Worm (Caenorhabditis elegans) whole organism, L4 larva: Measurements from ENCODE around the gene glb-23.
A peak's percentile ranks its signal among the peaks of the same experiment; 100 is the strongest.
"Not testable (repeated sequence)": the region's sequence is repeated elsewhere in the genome, so short reads cannot be mapped to it uniquely, and the experiment has no call there.

Experiments used
- F49E8.2 ChIP-seq: sonication (generic microtip); optimal IDR thresholded peaks from 2 replicates; lab custom pipeline; 2016; ENCODE audit warnings: missing compliant biosample characterization, mild to moderate bottlenecking, missing genetic modification characterization, borderline replicate concordance
- Y48G9A.11 ChIP-seq: fragments of 200-800 bp; sonication (Bioruptor generic); IDR thresholded peaks from 2 replicates; pipeline ENCODE4 v1.3.6; 2022; ENCODE audit warnings: missing genetic modification reagents, missing genetic modification characterization, missing compliant biosample characterization
- ZK337.2 ChIP-seq: fragments of 200-800 bp; sonication (Bioruptor generic); IDR thresholded peaks from 2 replicates; pipeline ENCODE4 v1.3.6; 2022; ENCODE audit warnings: missing genetic modification reagents, missing genetic modification characterization, missing compliant biosample characterization
- aha-1 ChIP-seq: fragments of 150-350 bp; peaks from one replicate; lab custom pipeline; 2014; ENCODE audit warnings: missing biosample characterization, missing genetic modification characterization
- aly-2 ChIP-seq: sonication (generic microtip); optimal IDR thresholded peaks from 2 replicates; lab custom pipeline; 2018; ENCODE audit warnings: missing biosample characterization, missing genetic modification characterization
- ceh-32 ChIP-seq: sonication (generic microtip); optimal IDR thresholded peaks from 2 replicates; lab custom pipeline; 2016; ENCODE audit warnings: mild to moderate bottlenecking, missing genetic modification characterization, missing compliant biosample characterization; ENCODE audit not compliant: poor library complexity
- daf-16 ChIP-seq, 3 experiments: sonication (generic microtip); optimal IDR thresholded peaks; 2 replicates each; lab custom pipeline; 2016 to 2017; ENCODE audit warnings: missing genetic modification characterization in 3 of 3, missing genetic modification reagents in 3 of 3, mild to moderate bottlenecking in 2 of 3, missing compliant biosample characterization in 2 of 3, missing biosample characterization in 1 of 3, moderate library complexity in 1 of 3
- daf-8 ChIP-seq: fragments of 200-800 bp; sonication (Bioruptor generic); IDR thresholded peaks from 2 replicates; pipeline ENCODE4 v1.3.6; 2022; ENCODE audit warnings: missing genetic modification characterization, missing compliant biosample characterization
- dmd-6 ChIP-seq: fragments of 200-800 bp; sonication (Bioruptor generic); IDR thresholded peaks from 2 replicates; pipeline ENCODE4 v1.3.6; 2022; ENCODE audit warnings: missing genetic modification reagents, missing genetic modification characterization, missing compliant biosample characterization
- dve-1 ChIP-seq: sonication (generic microtip); optimal IDR thresholded peaks from 2 replicates; lab custom pipeline; 2017; ENCODE audit warnings: antibody characterized with exemption, mild to moderate bottlenecking, missing genetic modification characterization, missing compliant biosample characterization; ENCODE audit not compliant: insufficient read depth
- fkh-10 ChIP-seq: fragments of 150-350 bp; optimal IDR thresholded peaks from 2 replicates; lab custom pipeline; 2014; ENCODE audit warnings: missing biosample characterization, missing genetic modification reagents, missing genetic modification characterization
- hif-1 ChIP-seq, 2 experiments: sonication (generic microtip); optimal IDR thresholded peaks; 2 replicates each; lab custom pipeline; 2016 to 2017; ENCODE audit warnings: missing compliant biosample characterization in 2 of 2, missing genetic modification characterization in 2 of 2, missing genetic modification reagents in 2 of 2, missing genotype in 2 of 2, mild to moderate bottlenecking in 1 of 2
- hlh-30 ChIP-seq: sonication (generic microtip); optimal IDR thresholded peaks from 2 replicates; lab custom pipeline; 2017; ENCODE audit warnings: antibody characterized with exemption, mild to moderate bottlenecking, missing genetic modification characterization, missing compliant biosample characterization; ENCODE audit not compliant: insufficient read depth
- lin-13 ChIP-seq: fragments of 150-350 bp; optimal IDR thresholded peaks from 2 replicates; lab custom pipeline; 2014; ENCODE audit warnings: missing biosample characterization, missing genetic modification reagents, missing genetic modification characterization
- lin-29 ChIP-seq: fragments of 200-800 bp; sonication (Bioruptor generic); IDR thresholded peaks from 2 replicates; pipeline ENCODE4 v1.3.6; 2022; ENCODE audit warnings: missing genetic modification reagents, missing genetic modification characterization, missing compliant biosample characterization
- lir-3 ChIP-seq: sonication (generic microtip); optimal IDR thresholded peaks from 2 replicates; lab custom pipeline; 2016; ENCODE audit warnings: mild to moderate bottlenecking, missing genetic modification characterization, missing compliant biosample characterization
- lsy-2 ChIP-seq, 2 experiments: fragments of 150-350 bp in 1 of 2; sonication (generic microtip) in 1 of 2; optimal IDR thresholded peaks; 2 replicates each; lab custom pipeline; 2014 to 2017; ENCODE audit warnings: missing biosample characterization in 2 of 2, missing genetic modification characterization in 2 of 2
- madf-5 ChIP-seq, 2 experiments: fragments of 200-800 bp; sonication (Bioruptor generic); IDR thresholded peaks; 2 replicates each; pipeline ENCODE4 v1.3.6; 2022; ENCODE audit warnings: missing compliant biosample characterization in 2 of 2, missing genetic modification characterization in 2 of 2
- mdl-1 ChIP-seq, 2 experiments: fragments of 150-350 bp in 1 of 2; sonication (generic microtip) in 1 of 2; optimal IDR thresholded peaks; 2 replicates each; lab custom pipeline; 2014 to 2017; ENCODE audit warnings: missing biosample characterization in 2 of 2, missing genetic modification characterization in 2 of 2
- mes-2 ChIP-seq: sonication (generic microtip); optimal IDR thresholded peaks from 2 replicates; lab custom pipeline; 2016; ENCODE audit warnings: missing genotype, mild to moderate bottlenecking, missing genetic modification characterization, missing compliant biosample characterization; ENCODE audit not compliant: poor library complexity, severe bottlenecking
- nhr-102 ChIP-seq: sonication (generic microtip); optimal IDR thresholded peaks from 2 replicates; lab custom pipeline; 2016; ENCODE audit warnings: mild to moderate bottlenecking, missing genetic modification characterization, moderate library complexity, missing compliant biosample characterization
- nhr-237 ChIP-seq: sonication (generic microtip); optimal IDR thresholded peaks from 2 replicates; lab custom pipeline; 2017; ENCODE audit warnings: missing biosample characterization, missing genetic modification characterization
- nhr-25 ChIP-seq: sonication (generic microtip); optimal IDR thresholded peaks from 2 replicates; lab custom pipeline; 2017; ENCODE audit warnings: missing genetic modification characterization, mild to moderate bottlenecking, missing compliant biosample characterization, antibody characterized with exemption, moderate library complexity, borderline replicate concordance; ENCODE audit not compliant: insufficient read depth
- nhr-28 ChIP-seq: fragments of 150-350 bp; optimal IDR thresholded peaks from 2 replicates; lab custom pipeline; 2014; ENCODE audit warnings: missing biosample characterization, missing genetic modification characterization
- nhr-48 ChIP-seq: sonication (generic microtip); optimal IDR thresholded peaks from 2 replicates; lab custom pipeline; 2016; ENCODE audit warnings: mild to moderate bottlenecking, missing genetic modification characterization, missing compliant biosample characterization
- nhr-6 ChIP-seq: fragments of 150-350 bp; optimal IDR thresholded peaks from 2 replicates; lab custom pipeline; 2014; ENCODE audit warnings: missing biosample characterization, missing genetic modification characterization
- nhr-77 ChIP-seq: fragments of 150-350 bp; optimal IDR thresholded peaks from 2 replicates; lab custom pipeline; 2014; ENCODE audit warnings: missing biosample characterization, missing genetic modification characterization
- pqm-1 ChIP-seq: sonication (generic microtip); optimal IDR thresholded peaks from 2 replicates; lab custom pipeline; 2017; ENCODE audit warnings: missing biosample characterization, missing genetic modification characterization
- snpc-1.2 ChIP-seq: fragments of 200-800 bp; sonication (Bioruptor generic); IDR thresholded peaks from 2 replicates; pipeline ENCODE4 v1.3.6; 2022; ENCODE audit warnings: missing genetic modification reagents, missing genetic modification characterization, missing compliant biosample characterization
- spr-1 ChIP-seq: sonication (generic microtip); optimal IDR thresholded peaks from 2 replicates; lab custom pipeline; 2016; ENCODE audit warnings: mild to moderate bottlenecking, missing genetic modification characterization, missing compliant biosample characterization
- unc-62 ChIP-seq, 3 experiments: fragments of 150-350 bp in 1 of 3; sonication (generic microtip); optimal IDR thresholded peaks in 2 of 3; peaks in 1 of 3; 1 replicate in 1 of 3; 2 replicates in 2 of 3; lab custom pipeline; 2014 to 2017; ENCODE audit warnings: missing biosample characterization in 3 of 3, missing genetic modification characterization in 3 of 3, missing genetic modification reagents in 3 of 3, missing genotype in 1 of 3
- zfp-3 ChIP-seq: fragments of 200-800 bp; sonication (Bioruptor generic); conservative IDR thresholded peaks from 2 replicates; pipeline ENCODE4 v1.3.6; 2022; ENCODE audit warnings: missing genetic modification reagents, missing genetic modification characterization, missing compliant biosample characterization
- zip-11 ChIP-seq: fragments of 200-800 bp; sonication (Bioruptor generic); IDR thresholded peaks from 2 replicates; pipeline ENCODE4 v1.3.6; 2022; ENCODE audit warnings: missing genetic modification characterization, missing compliant biosample characterization
- ztf-11 ChIP-seq: fragments of 150-350 bp; optimal IDR thresholded peaks from 2 replicates; lab custom pipeline; 2014; ENCODE audit warnings: missing biosample characterization, missing genetic modification characterization

Gene glb-23

DNA sequence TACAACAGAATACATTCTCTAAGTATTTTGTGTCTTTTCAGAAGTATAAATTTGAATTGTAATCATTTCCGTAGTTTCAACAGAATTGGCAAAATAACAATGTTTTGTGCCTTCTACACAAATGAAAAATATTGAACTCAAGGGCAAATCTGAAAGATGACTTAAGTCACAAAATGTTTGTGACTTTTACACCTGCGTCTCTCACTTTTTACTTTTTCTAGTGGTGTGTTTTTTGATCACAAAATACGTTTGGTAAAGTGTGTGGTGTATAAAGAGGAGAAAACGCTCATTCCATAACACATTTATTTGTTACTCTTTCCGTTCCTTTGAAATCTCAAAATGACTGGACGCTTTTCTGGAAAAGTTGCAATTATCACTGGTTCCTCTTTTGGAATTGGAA, 41.3 kb upstream of the glb-23 start, which contains the start of gene C06E4.3 (continued):
- TF ChIP-seq unc-62 (GFP tag; optimal IDR thresholded peaks at IDR 0.05 in 1 of 2; lab: Kevin White, UChicago) (no peak), unc-62 (tag; optimal IDR thresholded peaks at IDR 0.05; lab: Kevin White, UChicago) (no peak), aha-1 (tag; lab: Kevin White, UChicago) (no peak), mdl-1 (tag; optimal IDR thresholded peaks at IDR 0.05; lab: Kevin White, UChicago) (no peak), aly-2 (no peak), spr-1 (tag; lab: Kevin White, UChicago) (no peak), lin-29 (GFP tag; lab: Robert Waterston, UW) (no peak), hlh-30 (tag; lab: Kevin White, UChicago) (peak; percentile 5), dmd-6 (peak; percentile 81), lsy-2 (tag; optimal IDR thresholded peaks at IDR 0.05; lab: Kevin White, UChicago) (no peak)

ce11 chrIV:7258253-7258652, 39.0 kb upstream of the glb-23 start, which contains the start of gene C06E4.6:
TSS of gene C06E4.6 (minus strand) at chrIV:7258303.
- TF ChIP-seq daf-16 (GFP tag; optimal IDR thresholded peaks at IDR 0.05; lab: Kevin White, UChicago) (no peak), daf-16 (tag; optimal IDR thresholded peaks at IDR 0.05; lab: Kevin White, UChicago) (peak; percentile 23), dmd-6 (peak; percentile 82), nhr-102 (peak; percentile 92), dve-1 (tag; lab: Kevin White, UChicago) (no peak), daf-8 (no peak), nhr-77 (peak; percentile 7), pqm-1 (peak; percentile 43), nhr-28 (peak; percentile 96), ZK337.2 (no peak), hlh-30 (tag; lab: Kevin White, UChicago) (peak; percentile 62), mdl-1 (tag; optimal IDR thresholded peaks at IDR 0.05; lab: Kevin White, UChicago) (peak in 1 of 2 experiments; percentile 66)

DNA sequence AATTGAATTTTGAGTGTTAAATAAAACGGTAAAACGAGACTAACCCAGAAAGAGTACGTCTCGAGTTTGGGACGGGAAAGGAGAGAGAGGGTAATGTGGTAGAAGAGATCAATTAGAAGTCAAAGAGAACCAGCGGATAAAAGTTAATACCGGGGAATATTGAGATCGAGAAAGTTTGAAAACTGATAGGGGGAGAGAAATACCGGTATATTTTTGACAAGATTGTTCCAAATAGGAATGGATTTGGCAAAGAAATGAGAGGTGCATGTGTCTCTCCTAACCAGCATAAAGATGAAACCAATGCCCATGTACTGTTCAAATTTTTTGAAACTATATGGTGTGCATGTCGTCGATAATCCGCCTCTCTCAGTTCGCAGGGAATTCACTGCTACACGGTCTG, 35.4 kb upstream of the glb-23 start, which contains the start of gene C06E4.5:
TSS of gene C06E4.5 (plus strand) at position 301 of the 400 bp plus-strand sequence.
- not testable (repeated sequence) for TF ChIP-seq madf-5 (GFP tag; IDR thresholded peaks at IDR 0.05; lab: Robert Waterston, UW); fkh-10 (GFP tag; lab: Kevin White, UChicago); nhr-25 (tag; lab: Kevin White, UChicago)

- TF ChIP-seq F49E8.2 (peak; percentile 15), mes-2 (peak; percentile 1), lin-13 (GFP tag; lab: Kevin White, UChicago) (no peak)
Observed at ce11 chrIV:7253271-7253670, 34.0 kb upstream of the glb-23 start.

DNA sequence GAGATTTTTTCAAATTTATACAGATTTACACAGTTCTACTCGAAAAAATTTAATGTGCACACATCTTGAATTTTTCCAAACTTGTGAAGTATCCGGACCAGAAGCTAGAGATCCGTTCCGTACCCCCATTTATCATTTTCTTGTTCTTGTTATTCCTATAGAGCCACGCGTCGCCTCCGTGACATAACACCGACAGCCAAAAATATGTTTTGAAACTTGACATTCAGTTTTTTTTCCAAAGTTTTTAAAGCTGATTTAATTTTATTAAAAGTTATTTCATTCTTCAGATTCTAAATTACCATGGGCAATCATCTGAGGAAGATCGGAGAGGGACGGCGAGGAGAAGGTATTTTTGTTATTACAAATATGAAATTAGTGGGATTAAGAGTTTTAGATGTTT, 30.9 kb upstream of the glb-23 start, which contains the start of gene D2024.18:
TSS of gene D2024.18 (plus strand) at position 301 of the 400 bp plus-strand sequence.
- TF ChIP-seq hif-1 (tag; optimal IDR thresholded peaks at IDR 0.05; lab: Kevin White, UChicago): no peak
- TF ChIP-seq aha-1 (tag; lab: Kevin White, UChicago): no peak
- TF ChIP-seq nhr-6 (tag; lab: Kevin White, UChicago): no peak
- TF ChIP-seq nhr-48 (tag; lab: Kevin White, UChicago): no peak
- no peak for TF ChIP-seq lsy-2 (tag; optimal IDR thresholded peaks at IDR 0.05; lab: Kevin White, UChicago)
- no peak for TF ChIP-seq unc-62 (GFP tag; optimal IDR thresholded peaks at IDR 0.05 in 1 of 2; lab: Kevin White, UChicago)
- no peak for TF ChIP-seq unc-62 (tag; optimal IDR thresholded peaks at IDR 0.05; lab: Kevin White, UChicago)
- no peak for TF ChIP-seq zip-11 (GFP tag; lab: Robert Waterston, UW)
- TF ChIP-seq ztf-11 (tag; lab: Kevin White, UChicago): no peak
- TF ChIP-seq daf-16 (GFP tag; optimal IDR thresholded peaks at IDR 0.05; lab: Kevin White, UChicago): no peak
- no peak for TF ChIP-seq daf-16 (tag; optimal IDR thresholded peaks at IDR 0.05; lab: Kevin White, UChicago)
- no peak for TF ChIP-seq dve-1 (tag; lab: Kevin White, UChicago)
- TF ChIP-seq lin-13 (GFP tag; lab: Kevin White, UChicago): no peak
- TF ChIP-seq ceh-32 (tag; lab: Kevin White, UChicago): no peak
- TF ChIP-seq snpc-1.2 (GFP tag; lab: Robert Waterston, UW): no peak
- TF ChIP-seq nhr-237 (tag; lab: Kevin White, UChicago): no peak
- no peak for TF ChIP-seq nhr-28
- no peak for TF ChIP-seq Y48G9A.11 (GFP tag; lab: Robert Waterston, UW)
- no peak for TF ChIP-seq zfp-3 (GFP tag; lab: Robert Waterston, UW)
- TF ChIP-seq lir-3 (tag; lab: Kevin White, UChicago): no peak
- TF ChIP-seq, all 104 proteins: peak for 0
